Fruit fly (Drosophila melanogaster) whole organism: ENCODE results near the gene Pi3K21B.

Experiments
- CG8478 ChIP-seq: fragments of >200 bp; optimal IDR thresholded peaks from 2 replicates; lab custom pipeline; 2018; ENCODE audit warnings: inconsistent platforms
- Dll ChIP-seq: fragments of >200 bp; optimal IDR thresholded peaks from 2 replicates; lab custom pipeline; 2017
- EcR ChIP-seq, 2 experiments: fragments of >200 bp; optimal IDR thresholded peaks; 2 replicates each; lab custom pipeline; 2017; ENCODE audit warnings: missing biosample characterization in 2 of 2, missing genetic modification characterization in 2 of 2, missing genetic modification reagents in 2 of 2
- pan ChIP-seq: fragments of >200 bp; optimal IDR thresholded peaks from 2 replicates; lab custom pipeline; 2017
- psq ChIP-seq: fragments of >200 bp; optimal IDR thresholded peaks from 2 replicates; lab custom pipeline; 2017
- usp ChIP-seq: fragments of >200 bp; optimal IDR thresholded peaks from 2 replicates; lab custom pipeline; 2017; ENCODE audit warnings: missing biosample characterization, missing genetic modification characterization, mixed read lengths

DNA sequence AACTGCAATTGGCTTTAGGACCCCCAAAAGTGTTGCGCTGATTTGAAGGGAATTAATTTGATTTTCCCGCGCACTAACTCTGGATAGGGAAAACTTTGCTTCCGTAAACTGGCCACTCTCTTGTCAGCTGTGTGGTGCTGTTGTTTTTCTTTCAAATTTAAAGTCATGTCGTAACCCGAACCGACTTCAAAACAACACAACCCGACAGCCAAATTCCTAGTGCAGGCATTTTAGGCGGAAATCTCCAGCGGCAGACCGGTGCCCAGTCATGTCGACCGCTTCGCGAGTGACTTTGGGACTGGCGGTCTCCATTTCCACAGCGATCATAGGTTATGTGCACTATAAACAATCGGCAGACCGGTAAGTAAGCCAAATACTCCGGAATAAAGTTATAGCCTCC lies 5.4 kb upstream of the Pi3K21B start, which contains the start of gene CG11562:
- TF ChIP-seq EcR (GFP tag; optimal IDR thresholded peaks at IDR 0.05; lab: Kevin White, UChicago) (no peak), CG8478 (lab: Kevin White, UChicago) (no peak), usp (GFP tag; lab: Kevin White, UChicago) (no peak), pan (lab: Kevin White, UChicago) (no peak), psq (lab: Kevin White, UChicago) (no peak), Dll (lab: Kevin White, UChicago) (no peak)
